Fruit fly (Drosophila melanogaster) whole organism, wandering third instar larva: Measurements from ENCODE around the gene CG33722.

Experiments used
- Abd-B ChIP-seq: fragments of >200 bp; optimal IDR thresholded peaks from 2 replicates; lab custom pipeline; 2017; ENCODE audit warnings: missing biosample characterization, missing genetic modification characterization
- CG32264 ChIP-seq: fragments of 200-800 bp; sonication (Bioruptor generic); optimal IDR thresholded peaks from 2 replicates; lab custom pipeline; 2016; ENCODE audit warnings: missing biosample characterization, missing genetic modification characterization
- Dif ChIP-seq: fragments of 200-275, 200-300 bp; sonication (Bioruptor generic); optimal IDR thresholded peaks from 2 replicates; lab custom pipeline; 2018; ENCODE audit warnings: missing biosample characterization, missing genetic modification characterization; ENCODE audit not compliant: partially characterized antibody
- HLH106 ChIP-seq: fragments of 200-800 bp; optimal IDR thresholded peaks from 3 replicates; lab custom pipeline; 2019; ENCODE audit warnings: missing biosample characterization, mild to moderate bottlenecking, missing genetic modification characterization, moderate library complexity
- Mio ChIP-seq: sonication (Bioruptor generic); optimal IDR thresholded peaks from 2 replicates; lab custom pipeline; 2016; ENCODE audit warnings: missing biosample characterization, missing genetic modification characterization
- ey ChIP-seq: fragments of 200-800 bp; sonication (Bioruptor generic); optimal IDR thresholded peaks from 2 replicates; lab custom pipeline; 2016; ENCODE audit warnings: missing biosample characterization, missing genetic modification characterization
- foxo ChIP-seq, 2 experiments: fragments of 200-800 bp; sonication (Bioruptor generic); optimal IDR thresholded peaks; 2 replicates in 1 of 2; 3 replicates in 1 of 2; lab custom pipeline; 2016 to 2017; ENCODE audit warnings: missing biosample characterization in 2 of 2, missing genetic modification characterization in 2 of 2
- h ChIP-seq: fragments of 200-800 bp; sonication (Bioruptor generic); optimal IDR thresholded peaks from 3 replicates; lab custom pipeline; 2016; ENCODE audit warnings: missing biosample characterization, mild to moderate bottlenecking, missing genetic modification characterization
- rgr ChIP-seq: fragments of 200-800 bp; sonication (Bioruptor generic); optimal IDR thresholded peaks from 3 replicates; lab custom pipeline; 2016; ENCODE audit warnings: missing biosample characterization, mild to moderate bottlenecking, missing genetic modification characterization
- sv ChIP-seq: fragments of 200-800 bp; sonication (Bioruptor generic); optimal IDR thresholded peaks from 3 replicates; lab custom pipeline; 2016; ENCODE audit warnings: missing biosample characterization, missing genetic modification characterization

DNA sequence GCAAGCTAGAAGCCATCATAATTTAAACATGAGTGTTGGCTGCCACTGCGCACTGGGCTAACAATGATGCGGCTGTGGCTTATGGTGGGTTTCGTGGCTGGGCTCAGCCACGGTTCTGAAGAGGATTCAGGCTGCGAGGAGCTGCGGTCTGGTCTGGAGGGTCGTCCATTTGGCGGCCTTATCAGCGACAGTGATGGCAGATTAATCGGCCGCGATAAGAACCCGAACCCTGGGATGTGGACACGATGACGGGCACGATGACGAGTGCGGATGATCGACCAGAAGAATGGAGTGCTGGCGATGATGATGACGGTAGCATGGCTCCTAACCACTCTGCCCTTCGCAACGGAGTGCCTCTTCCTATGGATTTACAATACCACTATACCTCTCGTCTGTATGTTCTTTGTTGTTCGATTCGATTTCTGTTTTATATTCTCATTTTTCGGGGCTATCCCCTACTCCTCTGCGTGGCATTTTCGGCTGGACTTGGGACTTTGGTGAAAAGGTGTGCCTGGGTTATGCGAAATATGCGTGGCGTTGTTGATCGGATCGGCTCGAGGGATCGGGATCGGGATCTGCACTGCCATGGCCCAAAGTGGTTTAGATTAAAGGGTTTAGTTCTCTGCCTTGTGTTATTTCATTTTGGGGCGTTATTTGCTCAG is 28.2 kb upstream of the CG33722 start:
- TF ChIP-seq HLH106 (tag; lab: Kevin White, UChicago): no peak
- TF ChIP-seq foxo (GFP tag; optimal IDR thresholded peaks at IDR 0.05; lab: Kevin White, UChicago): no peak
- no peak for TF ChIP-seq ey (GFP tag; lab: Kevin White, UChicago)
- no peak for TF ChIP-seq sv (GFP tag; lab: Kevin White, UChicago)
- no peak for TF ChIP-seq CG32264 (GFP tag; lab: Kevin White, UChicago)
- no peak for TF ChIP-seq Abd-B (GFP tag; lab: Kevin White, UChicago)
- TF ChIP-seq Dif (GFP tag; lab: Kevin White, UChicago): no peak
- TF ChIP-seq h: no peak
- no peak for TF ChIP-seq rgr (GFP tag; lab: Kevin White, UChicago)
- TF ChIP-seq Mio (GFP tag; lab: Kevin White, UChicago): no peak
